Worm (Caenorhabditis elegans): ENCODE measurements around the gene ced-3.

ce11 chrIV:13244024-13244423 lies 40.1 kb upstream of the ced-3 start, which contains the start of gene cox-11:
- TF ChIP-seq snpc-4 (tag; optimal IDR thresholded peaks at IDR 0.05) (no peak), ceh-16 (tag; optimal IDR thresholded peaks at IDR 0.05) (no peak), aly-2 (tag; optimal IDR thresholded peaks at IDR 0.05) (no peak), nhr-77 (tag; optimal IDR thresholded peaks at IDR 0.05) (no peak), unc-55 (GFP tag; optimal IDR thresholded peaks at IDR 0.05) (no peak), ZK546.5 (tag; optimal IDR thresholded peaks at IDR 0.05) (no peak), ztf-1 (GFP tag; conservative IDR thresholded peaks at IDR 0.05) (no peak), F13H6.1 (tag; optimal IDR thresholded peaks at IDR 0.05) (no peak), nhr-11 (tag; optimal IDR thresholded peaks at IDR 0.05) (no peak)

All from whole organism, L2 larva.